Comparison of ENCODE assay signal across 6 worm cellular contexts in the genomic region with DNA sequence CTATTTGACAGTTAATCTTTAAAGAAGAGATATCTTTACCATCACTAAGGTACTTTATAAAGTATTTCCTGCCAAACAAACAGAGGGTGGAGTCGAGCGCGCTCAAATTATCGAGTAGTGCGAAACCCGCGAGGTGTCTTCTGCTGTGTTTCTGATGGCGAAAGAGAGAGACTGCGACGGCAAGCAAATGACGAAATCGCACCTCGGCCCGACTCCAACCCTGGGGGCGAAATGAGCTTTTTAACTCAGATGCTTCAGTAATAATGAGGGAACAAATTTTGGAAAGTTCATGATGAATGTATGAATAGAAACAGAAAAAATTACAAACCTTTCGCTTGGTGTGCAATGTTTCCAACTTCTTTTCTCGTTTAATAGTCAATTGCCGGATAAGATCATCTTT.
TF ChIP-seq lines count a peak whose summit lies in the region.

No protein-coding gene starts in this region.

TF ChIP-seq in whole organism, L1 larva, 84 proteins besides CTCF, POLR2A, EP300 and RAD21 (continued from another document and continues in another):
- TF ChIP-seq mef-2 (tag; optimal IDR thresholded peaks at IDR 0.05; lab: Kevin White, UChicago): no peak
- TF ChIP-seq lin-35 (GFP tag; optimal IDR thresholded peaks at IDR 0.05; lab: Kevin White, UChicago): peak; percentile 49 to 71
- TF ChIP-seq nhr-77 (tag; optimal IDR thresholded peaks at IDR 0.05; lab: Kevin White, UChicago): peak; percentile 63
- TF ChIP-seq C16A3.4 (tag; optimal IDR thresholded peaks at IDR 0.05; lab: Kevin White, UChicago): peak; percentile 18
- no peak for TF ChIP-seq F16B12.6 (tag; optimal IDR thresholded peaks at IDR 0.05; lab: Kevin White, UChicago)
- TF ChIP-seq nhr-28 (tag; optimal IDR thresholded peaks at IDR 0.05; lab: Kevin White, UChicago): no peak
- TF ChIP-seq unc-86 (tag; optimal IDR thresholded peaks at IDR 0.05; lab: Kevin White, UChicago): no peak
- no peak for TF ChIP-seq vab-15 (tag; optimal IDR thresholded peaks at IDR 0.05; lab: Kevin White, UChicago)
- TF ChIP-seq ceh-8 (GFP tag; optimal IDR thresholded peaks at IDR 0.05; lab: Kevin White, UChicago): peak; percentile 12
- TF ChIP-seq hlh-17 (GFP tag; optimal IDR thresholded peaks at IDR 0.05; lab: Kevin White, UChicago; ENCODE audit: borderline replicate concordance): no peak
- TF ChIP-seq alr-1 (tag; optimal IDR thresholded peaks at IDR 0.05; lab: Kevin White, UChicago; ENCODE audit: borderline replicate concordance): no peak
- TF ChIP-seq dsc-1 (tag; optimal IDR thresholded peaks at IDR 0.05; lab: Kevin White, UChicago): peak; percentile 49
- no peak for TF ChIP-seq tlp-1 (tag; optimal IDR thresholded peaks at IDR 0.05; lab: Kevin White, UChicago)
- no peak for TF ChIP-seq lin-15B (tag; optimal IDR thresholded peaks at IDR 0.05; lab: Kevin White, UChicago)
- TF ChIP-seq ama-1 (optimal IDR thresholded peaks at IDR 0.05; lab: Kevin White, UChicago): peak; percentile 73
- TF ChIP-seq ceh-90 (tag; optimal IDR thresholded peaks at IDR 0.05; lab: Kevin White, UChicago): no peak
- no peak for TF ChIP-seq blmp-1 (tag; optimal IDR thresholded peaks at IDR 0.05; lab: Kevin White, UChicago)
- TF ChIP-seq ztf-4 (tag; optimal IDR thresholded peaks at IDR 0.05; lab: Kevin White, UChicago): no peak
- peak; percentile 59 to 67 for TF ChIP-seq lsy-2 (tag; optimal IDR thresholded peaks at IDR 0.05; lab: Kevin White, UChicago)
- no peak for TF ChIP-seq efl-3 (GFP tag; optimal IDR thresholded peaks at IDR 0.05; lab: Kevin White, UChicago)
- TF ChIP-seq unc-98 (GFP tag; IDR thresholded peaks at IDR 0.05; lab: Robert Waterston, UW): no peak

TF ChIP-seq in whole organism, L2 larva, 48 proteins besides CTCF, POLR2A, EP300 and RAD21 (continued from another document and continues in another):
- peak; percentile 84 for TF ChIP-seq ama-1 (optimal IDR thresholded peaks at IDR 0.05; lab: Kevin White, UChicago)
- TF ChIP-seq lin-13 (GFP tag; optimal IDR thresholded peaks at IDR 0.05; lab: Kevin White, UChicago): peak; percentile 71
- peak; percentile 59 for TF ChIP-seq nhr-25 (tag; optimal IDR thresholded peaks at IDR 0.05; lab: Kevin White, UChicago)
- TF ChIP-seq ceh-82 (tag; optimal IDR thresholded peaks at IDR 0.05; lab: Kevin White, UChicago): no peak
- no peak for TF ChIP-seq nhr-77 (tag; optimal IDR thresholded peaks at IDR 0.05; lab: Kevin White, UChicago)
- TF ChIP-seq mab-5 (tag; optimal IDR thresholded peaks at IDR 0.05; lab: Kevin White, UChicago): no peak
- no peak for TF ChIP-seq ztf-1 (GFP tag; conservative IDR thresholded peaks at IDR 0.05; lab: Robert Waterston, UW)
- TF ChIP-seq crh-2 (tag; optimal IDR thresholded peaks at IDR 0.05; lab: Kevin White, UChicago): peak; percentile 69
- TF ChIP-seq sem-4 (tag; optimal IDR thresholded peaks at IDR 0.05; lab: Kevin White, UChicago): no peak
- TF ChIP-seq blmp-1 (tag; optimal IDR thresholded peaks at IDR 0.05; lab: Kevin White, UChicago; ENCODE audit: insufficient read depth): peak; percentile 28
- no peak for TF ChIP-seq nhr-10 (tag; optimal IDR thresholded peaks at IDR 0.05; lab: Kevin White, UChicago)
- TF ChIP-seq mdl-1 (tag; optimal IDR thresholded peaks at IDR 0.05; lab: Kevin White, UChicago): peak; percentile 24 to 34
- TF ChIP-seq F13H6.1 (tag; optimal IDR thresholded peaks at IDR 0.05; lab: Kevin White, UChicago): peak; percentile 63
- TF ChIP-seq ceh-16 (tag; optimal IDR thresholded peaks at IDR 0.05; lab: Kevin White, UChicago): peak; percentile 12
- TF ChIP-seq elt-3 (tag; optimal IDR thresholded peaks at IDR 0.05; lab: Kevin White, UChicago): no peak
- TF ChIP-seq nhr-12 (tag; optimal IDR thresholded peaks at IDR 0.05; lab: Kevin White, UChicago): no peak
- peak; percentile 64 for TF ChIP-seq unc-55 (GFP tag; optimal IDR thresholded peaks at IDR 0.05; lab: Kevin White, UChicago)
- no peak for TF ChIP-seq peb-1 (tag; optimal IDR thresholded peaks at IDR 0.05; lab: Kevin White, UChicago)
- TF ChIP-seq snpc-4 (tag; optimal IDR thresholded peaks at IDR 0.05; lab: Kevin White, UChicago): peak; percentile 98
- TF ChIP-seq C34F6.9 (tag; optimal IDR thresholded peaks at IDR 0.05; lab: Kevin White, UChicago): peak; percentile 18
- no peak for TF ChIP-seq nhr-23 (tag; optimal IDR thresholded peaks at IDR 0.05; lab: Kevin White, UChicago)
- no peak for TF ChIP-seq alr-1 (tag; optimal IDR thresholded peaks at IDR 0.05; lab: Kevin White, UChicago)

TF ChIP-seq in whole organism, L3 larva, 47 proteins besides CTCF, POLR2A, EP300 and RAD21 (continued from another document):
- no peak for TF ChIP-seq nhr-11 (tag; optimal IDR thresholded peaks at IDR 0.05; lab: Kevin White, UChicago)
- TF ChIP-seq mml-1 (tag; optimal IDR thresholded peaks at IDR 0.05; lab: Kevin White, UChicago): no peak
- TF ChIP-seq nhr-43 (tag; optimal IDR thresholded peaks at IDR 0.05; lab: Kevin White, UChicago; ENCODE audit: poor library complexity, severe bottlenecking): peak; percentile 67
- no peak for TF ChIP-seq ztf-4 (tag; optimal IDR thresholded peaks at IDR 0.05; lab: Kevin White, UChicago)
- TF ChIP-seq pqm-1 (tag; optimal IDR thresholded peaks at IDR 0.05; lab: Kevin White, UChicago): peak; percentile 65
- TF ChIP-seq R02D3.7 (tag; optimal IDR thresholded peaks at IDR 0.05; lab: Kevin White, UChicago): peak; percentile 4
- TF ChIP-seq lsy-12 (tag; optimal IDR thresholded peaks at IDR 0.05; lab: Kevin White, UChicago): peak; percentile 31
- peak; percentile 54 for TF ChIP-seq lin-15B (tag; optimal IDR thresholded peaks at IDR 0.05; lab: Kevin White, UChicago)
- no peak for TF ChIP-seq ztf-11 (tag; optimal IDR thresholded peaks at IDR 0.05; lab: Kevin White, UChicago)
- TF ChIP-seq nfya-1 (tag; optimal IDR thresholded peaks at IDR 0.05; lab: Kevin White, UChicago; ENCODE audit: insufficient read depth): peak; percentile 69
- TF ChIP-seq nhr-28 (tag; optimal IDR thresholded peaks at IDR 0.05; lab: Kevin White, UChicago): no peak
- TF ChIP-seq nhr-25 (tag; optimal IDR thresholded peaks at IDR 0.05; lab: Kevin White, UChicago): peak; percentile 71
- peak; percentile 76 for TF ChIP-seq lin-39 (tag; optimal IDR thresholded peaks at IDR 0.05; lab: Kevin White, UChicago)
- TF ChIP-seq jun-1 (tag; optimal IDR thresholded peaks at IDR 0.05; lab: Kevin White, UChicago): peak; percentile 9

TF ChIP-seq in whole organism, L4 larva, 104 proteins besides CTCF, POLR2A, EP300 and RAD21 (continued from another document and continues in another):
- no peak for TF ChIP-seq daf-19 (GFP tag; conservative IDR thresholded peaks at IDR 0.05; lab: Robert Waterston, UW)
- TF ChIP-seq aha-1 (tag; lab: Kevin White, UChicago): peak; percentile 90
- no peak for TF ChIP-seq Y5F2A.4 (GFP tag; optimal IDR thresholded peaks at IDR 0.05; lab: Kevin White, UChicago)
- peak; percentile 53 for TF ChIP-seq nhr-25 (tag; optimal IDR thresholded peaks at IDR 0.05; lab: Kevin White, UChicago; ENCODE audit: borderline replicate concordance, insufficient read depth)
- TF ChIP-seq duxl-1 (tag; optimal IDR thresholded peaks at IDR 0.05; lab: Kevin White, UChicago; ENCODE audit: poor library complexity): peak; percentile 62
- peak; percentile 0 for TF ChIP-seq nhr-28 (tag; optimal IDR thresholded peaks at IDR 0.05; lab: Kevin White, UChicago)
- TF ChIP-seq nhr-102 (tag; optimal IDR thresholded peaks at IDR 0.05; lab: Kevin White, UChicago): peak; percentile 47
- TF ChIP-seq dmd-6 (GFP tag; IDR thresholded peaks at IDR 0.05; lab: Robert Waterston, UW): peak; percentile 25; the same call in 1 of the 2 replicates
- TF ChIP-seq lin-13 (GFP tag; optimal IDR thresholded peaks at IDR 0.05; lab: Kevin White, UChicago): peak; percentile 45
- TF ChIP-seq pqm-1 (tag; optimal IDR thresholded peaks at IDR 0.05; lab: Kevin White, UChicago): peak; percentile 39
- peak in 1 of 2 experiments; percentile 19 for TF ChIP-seq unc-62 (GFP tag; optimal IDR thresholded peaks at IDR 0.05 in 1 of 2; lab: Kevin White, UChicago)
- TF ChIP-seq unc-62 (tag; optimal IDR thresholded peaks at IDR 0.05; lab: Kevin White, UChicago): no peak
- peak; percentile 93 for TF ChIP-seq ama-1 (optimal IDR thresholded peaks at IDR 0.05; lab: Kevin White, UChicago)
- no peak for TF ChIP-seq ZK546.5 (tag; optimal IDR thresholded peaks at IDR 0.05; lab: Kevin White, UChicago)
- TF ChIP-seq nhr-77 (tag; optimal IDR thresholded peaks at IDR 0.05; lab: Kevin White, UChicago): peak; percentile 56
- no peak for TF ChIP-seq ceh-82 (tag; optimal IDR thresholded peaks at IDR 0.05; lab: Kevin White, UChicago)
- peak; percentile 77 for TF ChIP-seq mes-2 (tag; optimal IDR thresholded peaks at IDR 0.05; lab: Kevin White, UChicago; ENCODE audit: poor library complexity, severe bottlenecking)
- TF ChIP-seq nhr-41 (GFP tag; IDR thresholded peaks at IDR 0.05; lab: Robert Waterston, UW): no peak
- TF ChIP-seq nhr-11 (tag; optimal IDR thresholded peaks at IDR 0.05; lab: Kevin White, UChicago): peak; percentile 37
- TF ChIP-seq F37D6.2 (tag; optimal IDR thresholded peaks at IDR 0.05; lab: Kevin White, UChicago): no peak
- TF ChIP-seq snpc-1.2 (GFP tag; IDR thresholded peaks at IDR 0.05; lab: Robert Waterston, UW): peak; percentile 76
- peak; percentile 19 for TF ChIP-seq dpl-1 (GFP tag; optimal IDR thresholded peaks at IDR 0.05; lab: Kevin White, UChicago)
- TF ChIP-seq hlh-30 (tag; optimal IDR thresholded peaks at IDR 0.05; lab: Kevin White, UChicago; ENCODE audit: insufficient read depth): peak; percentile 48
- peak; percentile 40; the same call in 1 of the 2 replicates for TF ChIP-seq Y48G9A.11 (GFP tag; IDR thresholded peaks at IDR 0.05; lab: Robert Waterston, UW)

TF ChIP-seq in whole organism, early embryonic, 17 proteins besides CTCF, POLR2A, EP300 and RAD21 (continued from another document):
- TF ChIP-seq F13C5.2 (tag; optimal IDR thresholded peaks at IDR 0.05; lab: Kevin White, UChicago) (no peak), sea-1 (GFP tag; conservative IDR thresholded peaks at IDR 0.05; lab: Robert Waterston, UW) (no peak)

TF ChIP-seq in whole organism, young adult, 124 proteins besides CTCF, POLR2A, EP300 and RAD21 (continued from another document):
- peak; percentile 83 for TF ChIP-seq pbrm-1 (GFP tag; IDR thresholded peaks at IDR 0.05; lab: Robert Waterston, UW)
- peak; percentile 57 for TF ChIP-seq hmg-1.2 (GFP tag; IDR thresholded peaks at IDR 0.05; lab: Robert Waterston, UW)
- TF ChIP-seq snpc-1.3 (tag; optimal IDR thresholded peaks at IDR 0.05; lab: Kevin White, UChicago; ENCODE audit: insufficient read depth): peak; percentile 81
- TF ChIP-seq nhr-90 (tag; optimal IDR thresholded peaks at IDR 0.05; lab: Kevin White, UChicago): no peak
- TF ChIP-seq lin-40 (tag; optimal IDR thresholded peaks at IDR 0.05; lab: Kevin White, UChicago): peak; percentile 26
- TF ChIP-seq F23B12.7 (tag; optimal IDR thresholded peaks at IDR 0.05; lab: Kevin White, UChicago; ENCODE audit: insufficient read depth): peak; percentile 77
- TF ChIP-seq snpc-1.1 (tag; optimal IDR thresholded peaks at IDR 0.05; lab: Kevin White, UChicago; ENCODE audit: insufficient read depth): peak; percentile 95
- peak; percentile 56 for TF ChIP-seq lsl-1 (GFP tag; optimal IDR thresholded peaks at IDR 0.05; lab: Kevin White, UChicago)
- TF ChIP-seq rpc-1 (optimal IDR thresholded peaks at IDR 0.05; lab: Kevin White, UChicago): no peak
- peak; percentile 7 for TF ChIP-seq rpc-1 (tag; optimal IDR thresholded peaks at IDR 0.05; lab: Kevin White, UChicago)
- TF ChIP-seq madf-10 (tag; optimal IDR thresholded peaks at IDR 0.05; lab: Kevin White, UChicago): peak; percentile 4
- peak; percentile 29 for TF ChIP-seq ama-1 (optimal IDR thresholded peaks at IDR 0.05; lab: Kevin White, UChicago)
- TF ChIP-seq ama-1 (GFP tag; optimal IDR thresholded peaks at IDR 0.05; lab: Kevin White, UChicago): peak in 1 of 2 experiments; percentile 23
- peak; percentile 39; the same call in 1 of the 2 replicates for TF ChIP-seq F33H1.4 (GFP tag; IDR thresholded peaks at IDR 0.05; lab: Robert Waterston, UW)
- TF ChIP-seq ZK185.1 (tag; optimal IDR thresholded peaks at IDR 0.05; lab: Kevin White, UChicago; ENCODE audit: poor library complexity, severe bottlenecking): peak; percentile 45
- TF ChIP-seq cebp-1 (GFP tag; IDR thresholded peaks at IDR 0.05; lab: Robert Waterston, UW): peak; percentile 54; the same call in 1 of the 2 replicates
- peak; percentile 93 for TF ChIP-seq cebp-1 (tag; optimal IDR thresholded peaks at IDR 0.05; lab: Kevin White, UChicago)
- no peak for TF ChIP-seq Y95B8A.8 (GFP tag; IDR thresholded peaks at IDR 0.05; lab: Robert Waterston, UW)
- TF ChIP-seq aptf-3 (GFP tag; IDR thresholded peaks at IDR 0.05; lab: Robert Waterston, UW): no peak
- no peak; the same call in 1 of the 2 replicates for TF ChIP-seq dox-1 (GFP tag; IDR thresholded peaks at IDR 0.05; lab: Robert Waterston, UW)
- peak; percentile 80 for TF ChIP-seq ztf-18 (tag; optimal IDR thresholded peaks at IDR 0.05; lab: Kevin White, UChicago)
- TF ChIP-seq chd-7 (tag; optimal IDR thresholded peaks at IDR 0.05; lab: Kevin White, UChicago): peak; percentile 26
- no peak for TF ChIP-seq hmg-20 (GFP tag; IDR thresholded peaks at IDR 0.05; lab: Robert Waterston, UW)
- TF ChIP-seq lsy-27 (tag; optimal IDR thresholded peaks at IDR 0.05; lab: Kevin White, UChicago; ENCODE audit: borderline replicate concordance, insufficient read depth): no peak
- TF ChIP-seq snpc-3.4 (tag; optimal IDR thresholded peaks at IDR 0.05; lab: Kevin White, UChicago): peak; percentile 82
- TF ChIP-seq ceh-100 (GFP tag; IDR thresholded peaks at IDR 0.05; lab: Robert Waterston, UW): peak; percentile 37; the same call in 1 of the 2 replicates
- no peak for TF ChIP-seq lin-54 (GFP tag; optimal IDR thresholded peaks at IDR 0.05; lab: Kevin White, UChicago)
- no peak for TF ChIP-seq attf-5 (GFP tag; optimal IDR thresholded peaks at IDR 0.05; lab: Kevin White, UChicago)
- TF ChIP-seq lin-26 (GFP tag; IDR thresholded peaks at IDR 0.05; lab: Robert Waterston, UW): peak; percentile 60; the same call in 1 of the 2 replicates
- TF ChIP-seq ztf-25 (GFP tag; IDR thresholded peaks at IDR 0.05; lab: Robert Waterston, UW): no peak
- peak; percentile 8 for TF ChIP-seq xnd-1 (tag; optimal IDR thresholded peaks at IDR 0.05; lab: Kevin White, UChicago)
- peak; percentile 79 for TF ChIP-seq mcd-1 (GFP tag; IDR thresholded peaks at IDR 0.05; lab: Robert Waterston, UW)
TF ChIP-seq in whole organism, young adult: peak in this region for 34.
